Worm (Caenorhabditis elegans) whole organism, L4/young adult: ENCODE results near the gene mob-3.
"Not testable (repeated sequence)": the region's sequence is repeated elsewhere in the genome, so short reads cannot be mapped to it uniquely, and the experiment has no call there.

Experiments
- W03F9.2 ChIP-seq: fragments of 150-350 bp; optimal IDR thresholded peaks from 2 replicates; lab custom pipeline; 2014; ENCODE audit warnings: missing biosample characterization, missing genetic modification characterization
- dao-5 ChIP-seq: sonication (generic microtip); optimal IDR thresholded peaks from 2 replicates; lab custom pipeline; 2016; ENCODE audit warnings: missing genotype, missing genetic modification characterization, moderate library complexity, missing compliant biosample characterization
- him-1 ChIP-seq: sonication (generic microtip); optimal IDR thresholded peaks from 2 replicates; lab custom pipeline; 2016; ENCODE audit warnings: missing genotype, missing genetic modification reagents, missing genetic modification characterization, missing compliant biosample characterization

The mob-3 gene

DNA sequence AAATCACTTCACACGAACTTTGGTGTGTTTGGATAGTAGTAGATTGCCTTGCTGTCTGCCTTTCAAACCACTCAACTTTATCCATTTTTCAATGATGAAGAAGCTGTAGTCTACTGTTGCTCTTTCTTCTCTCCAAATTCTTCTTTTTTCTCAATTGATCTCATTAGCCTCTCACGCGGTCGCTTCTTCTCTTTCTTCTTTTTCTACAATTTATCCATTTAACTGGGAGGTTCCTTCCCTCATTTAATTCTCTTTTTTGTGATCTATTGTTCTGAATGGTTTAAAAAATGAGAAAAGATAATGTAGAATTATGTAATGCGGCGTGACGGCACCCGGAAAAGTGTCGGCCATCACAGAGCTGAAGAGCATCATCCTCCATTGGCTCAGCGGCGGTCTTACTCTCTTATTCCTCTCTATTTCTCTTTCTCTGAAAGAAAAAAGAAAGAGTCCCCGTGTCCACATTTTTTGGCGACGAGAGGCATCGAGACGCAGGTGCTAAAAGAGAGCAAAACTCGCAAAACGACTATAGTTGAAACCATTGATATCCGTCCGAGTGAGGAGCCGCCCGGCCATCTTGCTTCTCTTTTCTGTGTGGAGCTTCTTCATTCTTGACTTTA, 11.9 kb upstream of the mob-3 start:
- TF ChIP-seq dao-5 (tag; lab: Kevin White, UChicago), result no peak
- TF ChIP-seq him-1 (tag; lab: Kevin White, UChicago), result peak; percentile 53
- TF ChIP-seq W03F9.2 (tag; lab: Kevin White, UChicago), result no peak

DNA sequence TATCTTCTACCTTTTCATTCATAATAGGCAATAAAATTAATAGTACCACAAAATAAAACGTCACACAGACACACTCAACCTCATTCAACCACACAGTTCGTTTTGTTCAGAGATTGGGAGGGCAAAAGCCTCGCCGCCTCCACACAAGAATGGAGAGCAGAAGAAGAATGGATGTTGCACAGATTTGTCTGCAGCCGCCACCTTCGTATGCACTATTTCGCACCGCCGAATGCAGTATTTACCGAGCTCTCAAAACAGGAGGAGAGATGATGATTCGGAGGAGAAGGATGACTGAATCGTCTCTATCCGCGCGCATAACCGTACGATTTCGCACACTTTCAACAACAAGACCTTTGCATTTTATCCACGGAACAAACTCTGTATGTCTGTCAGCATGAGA, 8.8 kb upstream of the mob-3 start:
- no peak for TF ChIP-seq dao-5 (tag; lab: Kevin White, UChicago)
- TF ChIP-seq W03F9.2 (tag; lab: Kevin White, UChicago), result no peak
- no peak for TF ChIP-seq him-1 (tag; lab: Kevin White, UChicago)

DNA sequence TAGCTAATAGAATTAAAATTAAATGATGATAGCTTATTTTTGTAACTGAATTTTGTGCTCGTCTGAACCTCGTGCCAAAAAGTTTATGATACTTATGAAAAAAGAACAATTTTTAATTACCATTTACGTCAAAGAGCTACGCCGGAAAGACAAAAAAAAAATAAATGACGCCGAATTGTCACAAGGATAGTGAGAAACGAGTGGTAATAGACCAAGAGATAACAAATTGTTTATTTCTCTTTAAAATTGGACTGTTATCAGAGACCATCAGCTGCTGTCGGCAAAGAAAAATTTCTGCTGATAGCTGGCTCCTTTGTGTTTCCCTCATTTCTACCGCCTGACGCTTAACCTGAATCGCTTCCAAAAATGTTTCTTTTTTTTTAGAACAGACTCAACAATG, 5.0 kb upstream of the mob-3 start, which contains the start of gene pitr-1:
Gene pitr-1, plus strand, starts transcription at position 386 of the 400 bp plus-strand sequence.
- no peak for TF ChIP-seq W03F9.2 (tag; lab: Kevin White, UChicago)
- TF ChIP-seq dao-5 (tag; lab: Kevin White, UChicago), result no peak
- TF ChIP-seq him-1 (tag; lab: Kevin White, UChicago), result no peak

DNA sequence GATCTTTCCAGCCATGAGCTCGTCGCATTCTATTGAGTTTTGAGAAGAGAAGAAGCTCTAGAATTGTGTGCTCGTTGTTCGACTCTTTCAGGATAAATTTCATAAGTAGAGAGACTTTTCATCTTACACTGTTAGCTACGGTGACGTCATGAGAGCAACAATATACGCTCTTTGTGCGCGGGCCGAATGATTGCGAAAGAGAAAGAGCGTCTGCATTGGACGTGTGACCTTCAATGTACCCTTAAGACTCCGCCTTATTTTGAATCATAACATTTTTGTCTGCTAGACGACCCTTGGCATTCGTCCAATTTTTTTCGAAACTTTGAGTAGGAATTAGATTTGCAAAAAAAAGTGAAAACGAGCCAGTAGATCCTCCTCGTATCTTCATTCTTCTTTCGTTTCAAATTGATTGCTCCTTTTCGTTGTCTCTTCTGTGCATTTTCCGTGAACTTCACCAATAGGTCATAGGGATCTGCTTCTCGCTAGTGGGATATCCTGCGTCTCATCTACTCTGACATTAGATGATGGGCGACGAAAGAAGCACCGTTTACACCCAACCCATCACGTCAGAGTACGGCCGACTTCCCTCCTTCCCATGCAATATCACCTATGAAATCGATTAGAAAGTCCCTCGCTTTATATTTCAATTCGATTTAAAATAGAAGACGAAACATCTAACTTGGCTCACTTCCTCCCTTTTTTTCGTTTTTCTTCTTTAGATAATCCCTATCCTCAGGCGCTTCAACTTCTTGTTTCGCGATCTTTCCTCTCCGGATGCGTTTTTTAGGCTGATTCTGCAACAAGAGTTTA, 3.0 kb upstream of the mob-3 start:
- peak; percentile 53 for TF ChIP-seq him-1 (tag; lab: Kevin White, UChicago)
- no peak for TF ChIP-seq W03F9.2 (tag; lab: Kevin White, UChicago)
- no peak for TF ChIP-seq dao-5 (tag; lab: Kevin White, UChicago)

DNA sequence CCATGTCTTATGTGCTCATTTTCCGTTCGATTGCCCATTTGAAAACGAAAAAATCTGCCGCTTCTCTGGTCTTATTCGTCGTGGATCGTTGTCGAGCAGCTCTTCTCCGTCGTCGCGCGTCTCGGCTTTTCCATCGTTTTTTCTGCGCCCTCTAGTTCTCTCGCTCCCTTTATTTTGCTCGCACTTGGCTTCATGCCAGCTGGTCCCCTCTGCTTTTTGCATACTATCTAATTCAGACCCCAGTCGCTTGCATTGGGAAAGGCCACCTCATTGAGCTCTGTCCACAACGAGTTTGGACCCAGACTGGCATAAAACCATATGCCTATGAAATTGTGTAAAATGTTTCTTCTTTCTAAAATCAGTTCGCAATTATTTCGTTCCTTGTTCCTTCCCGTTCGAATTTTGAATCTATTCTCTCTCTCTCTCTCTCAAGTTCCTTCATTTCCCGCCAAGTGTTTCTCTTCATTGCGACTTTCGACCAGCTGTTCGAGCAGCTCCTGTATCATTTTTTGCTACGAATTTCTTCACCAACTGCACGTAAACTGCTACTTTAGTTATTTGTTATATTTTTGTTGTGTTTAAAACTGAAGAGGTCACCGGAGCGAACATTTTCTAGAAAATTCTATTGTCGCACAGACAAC, 1.5 kb upstream of the mob-3 start:
- TF ChIP-seq dao-5 (tag; lab: Kevin White, UChicago), result no peak
- TF ChIP-seq him-1 (tag; lab: Kevin White, UChicago), result no peak
- TF ChIP-seq W03F9.2 (tag; lab: Kevin White, UChicago), result no peak

DNA sequence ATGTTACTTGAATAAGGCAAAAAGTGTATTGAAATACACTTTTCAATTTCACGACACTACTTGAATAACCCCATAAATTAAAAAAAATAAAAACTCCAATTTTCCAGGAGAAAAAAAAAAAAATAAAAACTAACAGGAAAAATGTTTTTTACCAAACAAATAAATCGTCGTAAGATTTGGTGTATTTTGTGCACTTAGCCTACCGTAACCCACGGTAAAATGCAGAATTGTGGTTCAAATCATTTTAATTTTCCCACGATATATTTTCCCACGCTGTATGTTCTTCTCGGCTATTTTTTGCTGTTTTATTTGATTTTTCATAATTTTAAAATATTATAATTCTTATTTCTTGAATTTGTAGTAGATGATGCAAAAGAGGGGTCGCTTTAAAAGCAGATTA, 976 bp upstream of the mob-3 start:
- TF ChIP-seq him-1 (tag; lab: Kevin White, UChicago) (no peak), dao-5 (tag; lab: Kevin White, UChicago) (no peak), W03F9.2 (tag; lab: Kevin White, UChicago) (no peak)

DNA sequence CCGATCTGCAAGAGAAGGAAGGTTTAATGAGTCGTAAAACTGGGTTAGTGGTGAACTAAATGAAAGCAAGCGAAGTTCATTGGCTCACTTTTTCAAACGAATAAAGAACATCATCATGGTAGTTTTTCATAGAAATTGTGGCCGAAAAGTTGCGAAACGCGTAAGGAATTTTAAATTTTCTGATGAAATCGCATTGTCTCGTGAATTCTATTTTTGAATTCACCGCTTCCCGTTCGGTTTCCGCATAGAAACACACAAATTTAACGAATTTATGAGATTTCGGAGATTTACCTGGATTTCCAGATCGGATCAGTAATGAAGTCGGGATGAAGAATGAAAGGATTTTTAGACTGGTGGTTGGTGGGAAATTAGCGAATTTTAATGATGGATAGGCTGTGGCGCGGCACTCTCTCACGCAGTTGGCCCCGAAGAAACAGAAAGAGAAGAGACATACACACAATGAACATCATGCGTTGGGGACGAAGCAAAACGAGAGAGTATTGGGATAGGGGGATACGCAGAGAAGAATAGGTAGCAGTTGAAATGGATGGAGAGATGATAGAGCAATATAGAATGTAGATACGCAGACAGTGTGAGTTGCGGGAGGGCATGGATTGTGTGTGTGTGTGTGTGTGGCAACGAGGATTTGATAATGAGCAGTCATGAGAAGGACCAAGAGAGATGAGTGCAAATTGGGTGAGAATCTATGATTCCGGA, 1.8 kb downstream of the mob-3 start:
- no peak for TF ChIP-seq W03F9.2 (tag; lab: Kevin White, UChicago)
- peak; percentile 63 for TF ChIP-seq him-1 (tag; lab: Kevin White, UChicago)

DNA sequence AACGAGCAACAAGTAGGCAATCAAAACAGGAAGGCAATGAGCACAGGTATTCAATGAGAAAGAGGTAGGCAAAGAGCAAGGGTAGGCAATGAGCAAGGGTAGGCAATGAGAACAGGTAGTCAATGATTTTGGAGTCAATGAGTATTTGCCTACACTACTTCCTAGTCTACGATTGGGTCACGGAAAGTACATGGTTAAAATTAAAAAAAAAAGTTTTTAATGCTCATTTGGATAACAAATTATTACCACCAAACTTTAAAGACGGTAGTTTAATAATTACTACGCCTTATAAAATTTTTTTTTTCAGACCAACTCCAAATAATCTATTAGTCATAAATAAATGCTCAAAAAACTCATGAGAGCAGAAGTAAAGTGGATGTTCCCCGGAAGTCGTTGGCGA, 7.0 kb downstream of the mob-3 start, which contains the start of gene ptp-8:
Gene ptp-8, plus strand, starts transcription at position 301 of the 400 bp plus-strand sequence.
- TF ChIP-seq him-1 (tag; lab: Kevin White, UChicago), result no peak
- TF ChIP-seq W03F9.2 (tag; lab: Kevin White, UChicago), result no peak
- no peak for TF ChIP-seq dao-5 (tag; lab: Kevin White, UChicago)

DNA sequence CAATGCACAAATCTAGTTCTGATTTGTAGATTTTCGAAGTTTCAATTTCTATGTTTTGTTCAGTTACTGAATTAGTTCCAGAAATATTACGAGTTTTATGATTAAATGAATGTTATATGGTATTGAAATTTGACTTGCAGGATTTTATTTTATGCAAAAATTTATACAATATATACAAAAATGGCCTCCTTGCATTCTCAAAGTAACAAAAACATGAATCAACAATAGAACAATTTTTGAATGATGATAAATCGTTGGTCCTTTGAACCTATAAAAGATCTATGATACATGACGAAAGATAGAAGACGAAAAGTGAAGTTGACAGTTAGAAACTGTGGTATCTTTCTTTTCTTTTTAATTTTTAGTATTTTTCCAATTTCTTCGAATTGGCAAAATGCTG, 12.2 kb downstream of the mob-3 start, which contains the start of gene T12B3.2:
Gene T12B3.2, plus strand, starts transcription at position 301 of the 400 bp plus-strand sequence.
- TF ChIP-seq him-1 (tag; lab: Kevin White, UChicago), result no peak
- no peak for TF ChIP-seq W03F9.2 (tag; lab: Kevin White, UChicago)
- no peak for TF ChIP-seq dao-5 (tag; lab: Kevin White, UChicago)

DNA sequence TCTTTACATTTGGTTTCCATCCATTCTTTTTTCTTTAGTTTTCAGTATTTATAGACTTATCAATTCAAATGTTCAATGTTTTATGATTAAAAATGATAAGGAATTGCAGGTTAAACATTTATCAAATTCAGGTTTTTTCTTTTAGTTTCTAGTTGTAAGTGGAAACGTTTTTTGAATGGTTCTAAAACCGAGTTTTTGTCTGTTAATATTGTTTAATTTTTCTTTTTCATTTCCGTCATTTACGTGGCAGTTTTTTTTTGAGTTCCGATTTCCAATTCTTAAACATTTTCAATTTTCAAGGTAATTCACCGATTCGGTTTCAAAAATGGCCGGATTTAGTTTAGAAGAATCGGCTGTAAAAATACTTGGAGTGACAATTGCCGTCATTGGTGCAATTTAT, 13.9 kb downstream of the mob-3 start, which contains the start of gene T12B3.3:
Gene T12B3.3, plus strand, starts transcription at position 301 of the 400 bp plus-strand sequence.
- not testable (repeated sequence) for TF ChIP-seq him-1, W03F9.2, dao-5 (tag; lab: Kevin White, UChicago)

DNA sequence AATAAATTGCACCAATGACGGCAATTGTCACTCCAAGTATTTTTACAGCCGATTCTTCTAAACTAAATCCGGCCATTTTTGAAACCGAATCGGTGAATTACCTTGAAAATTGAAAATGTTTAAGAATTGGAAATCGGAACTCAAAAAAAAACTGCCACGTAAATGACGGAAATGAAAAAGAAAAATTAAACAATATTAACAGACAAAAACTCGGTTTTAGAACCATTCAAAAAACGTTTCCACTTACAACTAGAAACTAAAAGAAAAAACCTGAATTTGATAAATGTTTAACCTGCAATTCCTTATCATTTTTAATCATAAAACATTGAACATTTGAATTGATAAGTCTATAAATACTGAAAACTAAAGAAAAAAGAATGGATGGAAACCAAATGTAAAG, 23.7 kb downstream of the mob-3 start, which contains the start of gene Y40C5A.4:
Gene Y40C5A.4, minus strand, starts transcription at position 101 of the 400 bp plus-strand sequence.
- not testable (repeated sequence) for TF ChIP-seq dao-5, him-1, W03F9.2 (tag; lab: Kevin White, UChicago)

DNA sequence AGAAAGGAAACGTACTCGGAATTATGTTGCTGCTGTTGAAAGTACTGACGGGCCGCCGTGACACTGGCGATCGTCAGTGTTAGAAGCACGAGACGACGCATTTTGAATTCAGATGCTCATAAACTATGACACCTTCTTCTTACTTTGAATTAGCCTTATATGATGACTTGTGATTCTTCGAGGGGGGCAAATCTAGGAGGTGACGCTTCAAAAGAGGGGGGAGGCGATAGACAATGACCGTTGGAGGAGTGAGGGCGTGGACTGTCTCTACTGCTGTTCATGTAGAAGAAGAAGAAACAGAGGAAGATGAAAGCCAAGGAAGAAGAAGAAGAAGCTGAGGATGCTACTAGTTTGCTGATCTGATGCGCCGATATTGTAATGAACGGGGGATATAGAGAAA, 42.0 kb downstream of the mob-3 start, which contains the start of gene daf-42:
Gene daf-42, minus strand, starts transcription at position 101 of the 400 bp plus-strand sequence.
- TF ChIP-seq dao-5 (tag; lab: Kevin White, UChicago), result no peak
- no peak for TF ChIP-seq him-1 (tag; lab: Kevin White, UChicago)
- TF ChIP-seq W03F9.2 (tag; lab: Kevin White, UChicago), result no peak
